Worm (Caenorhabditis elegans): ENCODE data around the gene F32D8.7.

F32D8.7 gene

DNA sequence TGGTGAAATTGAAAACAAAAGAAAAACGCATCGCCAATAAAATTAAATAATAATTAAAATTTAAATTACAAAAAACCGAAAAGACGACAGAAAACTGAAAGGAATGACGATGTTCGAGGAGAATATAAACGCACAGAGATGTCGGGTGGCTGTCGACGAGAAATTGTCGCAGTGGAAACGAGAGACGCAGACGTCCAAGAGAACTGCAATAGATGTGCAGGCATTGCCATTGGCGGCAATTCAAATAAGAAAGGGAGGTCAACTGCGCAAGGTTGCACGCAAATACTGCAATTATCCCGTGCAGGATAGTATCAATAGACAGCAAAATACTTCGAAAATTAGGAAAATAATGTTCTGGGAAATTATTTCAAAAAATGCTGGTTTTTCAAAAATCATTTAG lies 1.1 kb upstream of the F32D8.7 start:
- no peak for TF ChIP-seq nhr-12 (tag; optimal IDR thresholded peaks at IDR 0.05)
- peak; percentile 11 for TF ChIP-seq ceh-9 (tag; optimal IDR thresholded peaks at IDR 0.05)
- TF ChIP-seq ama-1 (optimal IDR thresholded peaks at IDR 0.05) = peak; percentile 91
- TF ChIP-seq lin-39 (tag; optimal IDR thresholded peaks at IDR 0.05) = peak; percentile 98
- TF ChIP-seq sea-2 (GFP tag; optimal IDR thresholded peaks at IDR 0.05) = peak; percentile 53
- peak; percentile 90 for TF ChIP-seq ztf-4 (tag; optimal IDR thresholded peaks at IDR 0.05)
- peak; percentile 99 for TF ChIP-seq pha-4 (tag; optimal IDR thresholded peaks at IDR 0.05)
- TF ChIP-seq unc-62 (GFP tag; optimal IDR thresholded peaks at IDR 0.05) = peak; percentile 91
- peak; percentile 79 for TF ChIP-seq aly-2 (tag; optimal IDR thresholded peaks at IDR 0.05)
- peak; percentile 28 for TF ChIP-seq ceh-16 (tag; optimal IDR thresholded peaks at IDR 0.05)
- TF ChIP-seq elt-2 (tag; optimal IDR thresholded peaks at IDR 0.05) = peak; percentile 93
- TF ChIP-seq egl-27 (tag; optimal IDR thresholded peaks at IDR 0.05) = peak; percentile 74
- TF ChIP-seq lsy-12 (tag; optimal IDR thresholded peaks at IDR 0.05) = peak; percentile 99
- peak; percentile 95 for TF ChIP-seq ceh-28 (tag; optimal IDR thresholded peaks at IDR 0.05)
- peak; percentile 94 for TF ChIP-seq R02D3.7 (tag; optimal IDR thresholded peaks at IDR 0.05)
- peak; percentile 95 for TF ChIP-seq skn-1 (tag; optimal IDR thresholded peaks at IDR 0.05)
- peak; percentile 100 for TF ChIP-seq ZK546.5 (tag; optimal IDR thresholded peaks at IDR 0.05)
- peak; percentile 81 for TF ChIP-seq nhr-28 (tag; optimal IDR thresholded peaks at IDR 0.05)
- peak; percentile 97 for TF ChIP-seq jun-1 (tag; optimal IDR thresholded peaks at IDR 0.05)
- TF ChIP-seq tbx-2 (tag; optimal IDR thresholded peaks at IDR 0.05) = peak; percentile 96
- peak; percentile 99 for TF ChIP-seq nhr-43 (tag; optimal IDR thresholded peaks at IDR 0.05; ENCODE audit: poor library complexity, severe bottlenecking)
- TF ChIP-seq pqm-1 (tag; optimal IDR thresholded peaks at IDR 0.05) = peak; percentile 92
- TF ChIP-seq unc-39 (tag; optimal IDR thresholded peaks at IDR 0.05) = no peak
- TF ChIP-seq nhr-23 (tag; optimal IDR thresholded peaks at IDR 0.05) = peak; percentile 100
- TF ChIP-seq mdl-1 (tag; optimal IDR thresholded peaks at IDR 0.05) = peak; percentile 69
- TF ChIP-seq fkh-2 (tag; optimal IDR thresholded peaks at IDR 0.05) = peak; percentile 59
- TF ChIP-seq elt-3 (tag; optimal IDR thresholded peaks at IDR 0.05) = peak; percentile 67 to 96 (median 72)
- TF ChIP-seq zag-1 (tag; optimal IDR thresholded peaks at IDR 0.05) = peak; percentile 89
- TF ChIP-seq ceh-82 (tag; optimal IDR thresholded peaks at IDR 0.05) = peak; percentile 96
- peak; percentile 87 for TF ChIP-seq nhr-76 (tag; optimal IDR thresholded peaks at IDR 0.05)
- peak; percentile 92 for TF ChIP-seq elt-1 (tag; optimal IDR thresholded peaks at IDR 0.05)
- peak; percentile 95 for TF ChIP-seq hmg-11 (tag; optimal IDR thresholded peaks at IDR 0.05)
- TF ChIP-seq eor-1 (tag; optimal IDR thresholded peaks at IDR 0.05) = peak in 1 of 2 experiments; percentile 9
- peak; percentile 99 for TF ChIP-seq lin-15B (tag; optimal IDR thresholded peaks at IDR 0.05)
- peak; percentile 96 for TF ChIP-seq snpc-4 (tag; optimal IDR thresholded peaks at IDR 0.05)
- TF ChIP-seq fkh-10 (GFP tag; optimal IDR thresholded peaks at IDR 0.05) = peak; percentile 91
- TF ChIP-seq mml-1 (tag; optimal IDR thresholded peaks at IDR 0.05) = no peak
- TF ChIP-seq egl-5 (tag; optimal IDR thresholded peaks at IDR 0.05) = peak; percentile 97
- peak; percentile 96 for TF ChIP-seq nhr-11 (tag; optimal IDR thresholded peaks at IDR 0.05)
- peak; percentile 100 for TF ChIP-seq nhr-25 (tag; optimal IDR thresholded peaks at IDR 0.05)
- TF ChIP-seq ztf-11 (tag; optimal IDR thresholded peaks at IDR 0.05) = no peak
- peak; percentile 95 for TF ChIP-seq nhr-77 (tag; optimal IDR thresholded peaks at IDR 0.05)
- TF ChIP-seq nhr-237 (tag; optimal IDR thresholded peaks at IDR 0.05) = no peak
- peak; percentile 48 for TF ChIP-seq nhr-67 (tag; optimal IDR thresholded peaks at IDR 0.05)
- TF ChIP-seq nfya-1 (tag; optimal IDR thresholded peaks at IDR 0.05; ENCODE audit: insufficient read depth) = peak; percentile 98
- TF ChIP-seq daf-12 (tag; optimal IDR thresholded peaks at IDR 0.05) = peak; percentile 65
- peak; percentile 85 for TF ChIP-seq fos-1 (tag; optimal IDR thresholded peaks at IDR 0.05)
